Worm (Caenorhabditis elegans): ENCODE measurements around the gene par-5.

The par-5 gene

ce11 chrIV:11857159-11857565, 35.4 kb upstream of the par-5 start (continued):
- TF ChIP-seq mes-2 (tag; optimal IDR thresholded peaks at IDR 0.05; ENCODE audit: poor library complexity, severe bottlenecking) (peak; percentile 64), lin-29 (GFP tag; IDR thresholded peaks at IDR 0.05) (no peak), jun-1 (tag; optimal IDR thresholded peaks at IDR 0.05) (peak; percentile 36), lim-7 (GFP tag; IDR thresholded peaks at IDR 0.05) (no peak), T20F7.1 (GFP tag; optimal IDR thresholded peaks at IDR 0.05) (no peak), dmd-8 (GFP tag; IDR thresholded peaks at IDR 0.05) (no peak), Y105C5A.15 (GFP tag; IDR thresholded peaks at IDR 0.05) (no peak), skn-1 (tag; optimal IDR thresholded peaks at IDR 0.05) (no peak), nhr-10 (tag; optimal IDR thresholded peaks at IDR 0.05) (no peak), lin-1 (GFP tag; IDR thresholded peaks at IDR 0.05) (no peak), mxl-3 (GFP tag; optimal IDR thresholded peaks at IDR 0.05) (peak; percentile 42), hmg-1.1 (GFP tag; IDR thresholded peaks at IDR 0.05) (peak; percentile 90), dpl-1 (GFP tag; optimal IDR thresholded peaks at IDR 0.05) (peak; percentile 19), nhr-25 (tag; optimal IDR thresholded peaks at IDR 0.05; ENCODE audit: borderline replicate concordance, insufficient read depth) (no peak), egl-27 (tag; optimal IDR thresholded peaks at IDR 0.05) (no peak), lir-3 (tag; optimal IDR thresholded peaks at IDR 0.05) (no peak), lin-38 (GFP tag; IDR thresholded peaks at IDR 0.05) (peak; percentile 66), sdz-12 (GFP tag; optimal IDR thresholded peaks at IDR 0.05) (no peak), egl-43 (GFP tag; IDR thresholded peaks at IDR 0.05) (peak; percentile 69; the same call in 1 of the 2 replicates), mdl-1 (tag; optimal IDR thresholded peaks at IDR 0.05) (peak; percentile 29 to 54), attf-4 (tag; optimal IDR thresholded peaks at IDR 0.05) (no peak), Y75B8A.6 (GFP tag; IDR thresholded peaks at IDR 0.05) (no peak), pha-4 (GFP tag; IDR thresholded peaks at IDR 0.05) (no peak; the same call in 1 of the 2 replicates), pha-4 (tag; optimal IDR thresholded peaks at IDR 0.05) (no peak), nhr-102 (tag; optimal IDR thresholded peaks at IDR 0.05) (no peak), ceh-62 (tag; optimal IDR thresholded peaks at IDR 0.05) (no peak), F44E2.7 (GFP tag; IDR thresholded peaks at IDR 0.05) (no peak), madf-9 (GFP tag; conservative IDR thresholded peaks at IDR 0.05) (0 out of 2 replicates have a peak, but pooled peaks have one; percentile 46), hlh-30 (tag; optimal IDR thresholded peaks at IDR 0.05; ENCODE audit: insufficient read depth) (peak; percentile 61), mdt-29 (GFP tag; IDR thresholded peaks at IDR 0.05) (no peak), unc-130 (GFP tag; optimal IDR thresholded peaks at IDR 0.05) (no peak), dmd-6 (GFP tag; IDR thresholded peaks at IDR 0.05) (peak; percentile 46), nhr-41 (GFP tag; IDR thresholded peaks at IDR 0.05) (no peak), madf-5 (GFP tag; IDR thresholded peaks at IDR 0.05) (no peak), nhr-76 (tag; optimal IDR thresholded peaks at IDR 0.05) (no peak), set-16 (GFP tag; IDR thresholded peaks at IDR 0.05) (peak; percentile 87), nhr-77 (tag; optimal IDR thresholded peaks at IDR 0.05) (peak; percentile 22), mxl-2 (GFP tag; conservative IDR thresholded peaks at IDR 0.05) (no peak; the same call in 1 of the 2 replicates), ceh-28 (tag; optimal IDR thresholded peaks at IDR 0.05) (no peak), rbr-2 (tag; optimal IDR thresholded peaks at IDR 0.05) (peak; percentile 89), gei-8 (GFP tag; optimal IDR thresholded peaks at IDR 0.05) (no peak), nhr-48 (tag; optimal IDR thresholded peaks at IDR 0.05) (no peak), nhr-28 (tag; optimal IDR thresholded peaks at IDR 0.05) (peak; percentile 32), fos-1 (tag; optimal IDR thresholded peaks at IDR 0.05) (no peak), lin-39 (tag; optimal IDR thresholded peaks at IDR 0.05) (no peak), ceh-44 (GFP tag; IDR thresholded peaks at IDR 0.05) (peak; percentile 51; the same call in 1 of the 2 replicates), php-3 (GFP tag; IDR thresholded peaks at IDR 0.05) (no peak), spr-3 (GFP tag; optimal IDR thresholded peaks at IDR 0.05) (no peak), ztf-7 (tag; optimal IDR thresholded peaks at IDR 0.05) (no peak), ceh-82 (tag; optimal IDR thresholded peaks at IDR 0.05) (no peak), lsy-2 (tag; optimal IDR thresholded peaks at IDR 0.05) (peak; percentile 55 to 79)
